Fruit fly (Drosophila melanogaster) whole organism, larva: ENCODE data around the gene CG43138.

Experiments used
- noc ChIP-seq: fragments of 200-800 bp; sonication (Bioruptor generic); optimal IDR thresholded peaks from 3 replicates; lab custom pipeline; 2019; ENCODE audit warnings: missing biosample characterization, mild to moderate bottlenecking, missing genetic modification characterization, moderate library complexity

CG43138 gene

dm6 chrX:7542540-7542939, 14.4 kb downstream of the CG43138 start:
- TF ChIP-seq noc (tag; lab: Kevin White, UChicago), result no peak

dm6 chrX:7543891-7544290, 15.8 kb downstream of the CG43138 start:
- TF ChIP-seq noc (tag; lab: Kevin White, UChicago), result no peak

DNA sequence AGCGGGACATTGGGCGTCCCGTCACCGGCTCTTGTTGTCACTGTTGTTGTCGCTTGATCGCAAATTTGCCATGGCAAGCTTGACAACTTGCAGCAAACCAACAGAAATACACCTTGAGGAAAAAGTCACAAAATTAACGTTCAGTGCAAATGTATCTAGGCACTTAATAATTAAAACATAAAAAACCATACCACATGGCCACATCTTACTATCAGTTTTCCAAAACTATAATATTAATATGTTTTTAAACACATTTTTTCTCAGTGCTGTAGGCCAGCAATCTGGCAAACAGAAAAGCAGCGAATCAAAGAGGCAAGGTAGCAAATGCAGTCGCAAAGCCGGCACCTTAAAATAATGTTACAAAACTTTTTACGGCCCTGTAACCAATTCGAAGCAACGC, 18.3 kb downstream of the CG43138 start:
- TF ChIP-seq noc (tag; lab: Kevin White, UChicago), result no peak

DNA sequence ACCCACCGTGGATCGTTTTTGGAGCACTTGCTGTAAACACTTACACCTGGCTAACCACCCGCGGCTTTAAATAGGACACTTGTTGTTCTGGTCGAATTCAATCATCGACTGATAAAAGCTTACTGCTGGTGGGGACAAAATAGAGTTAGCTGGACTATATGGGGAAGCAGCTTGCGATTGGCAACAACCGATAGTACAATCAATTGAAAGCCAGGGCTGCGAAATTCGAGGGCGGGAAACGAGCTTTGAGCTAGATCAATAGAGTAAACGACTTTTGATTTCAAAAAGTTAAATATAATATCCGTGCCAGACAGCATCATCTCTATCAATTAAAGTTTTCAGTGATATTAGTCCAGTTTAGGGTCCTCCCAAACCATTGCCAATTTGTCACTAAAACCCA, 19.8 kb downstream of the CG43138 start, which contains the start of gene CG32719:
Gene CG32719, minus strand, starts transcription at position 101 of the 400 bp plus-strand sequence.
- no peak for TF ChIP-seq noc (tag; lab: Kevin White, UChicago)

dm6 chrX:7550704-7551103, 22.6 kb downstream of the CG43138 start:
- TF ChIP-seq noc (tag; lab: Kevin White, UChicago), result no peak

- no peak for TF ChIP-seq noc (tag; lab: Kevin White, UChicago)
These were observed 24.0 kb downstream of the CG43138 start for dm6 chrX:7552109-7552508.

dm6 chrX:7553446-7553845, 25.3 kb downstream of the CG43138 start:
- no peak for TF ChIP-seq noc (tag; lab: Kevin White, UChicago)

DNA sequence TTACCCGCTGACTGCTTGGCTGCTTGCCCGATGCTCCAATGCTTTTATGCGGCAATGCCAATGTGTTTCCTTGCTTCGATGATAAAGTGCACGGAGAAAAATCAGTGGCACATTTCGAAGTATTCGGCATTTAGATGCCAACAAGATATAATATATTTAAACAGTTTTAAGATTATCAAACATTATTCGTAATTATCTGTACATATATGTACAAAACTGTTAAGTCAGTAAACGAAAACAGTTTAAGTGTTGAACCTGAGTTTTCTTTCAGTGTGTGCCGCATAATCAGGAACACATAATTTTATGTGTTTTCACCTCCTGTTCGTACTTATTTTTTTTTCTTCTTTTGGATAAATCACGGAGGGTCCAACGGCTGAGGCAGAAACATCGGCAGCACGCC, 28.2 kb downstream of the CG43138 start:
- TF ChIP-seq noc (tag; lab: Kevin White, UChicago), result no peak

DNA sequence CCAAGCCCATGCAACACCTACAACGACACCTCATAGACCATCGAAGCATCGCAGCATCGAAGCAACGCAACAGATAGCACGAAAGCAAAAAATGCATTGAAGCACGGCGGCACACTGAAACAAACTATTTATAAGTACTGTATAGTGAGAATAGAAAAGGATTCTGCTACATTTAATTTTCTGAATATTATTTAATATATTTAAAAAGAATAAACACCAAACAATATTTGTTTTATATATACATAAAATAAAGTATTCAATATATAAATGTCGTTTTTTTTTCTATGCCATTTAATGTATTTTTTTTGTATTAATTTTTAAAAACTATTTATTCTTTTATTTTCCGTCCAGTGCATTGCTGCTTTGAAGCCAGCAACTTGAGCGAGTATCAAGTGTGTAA, 29.5 kb downstream of the CG43138 start:
- TF ChIP-seq noc (tag; lab: Kevin White, UChicago), result no peak

DNA sequence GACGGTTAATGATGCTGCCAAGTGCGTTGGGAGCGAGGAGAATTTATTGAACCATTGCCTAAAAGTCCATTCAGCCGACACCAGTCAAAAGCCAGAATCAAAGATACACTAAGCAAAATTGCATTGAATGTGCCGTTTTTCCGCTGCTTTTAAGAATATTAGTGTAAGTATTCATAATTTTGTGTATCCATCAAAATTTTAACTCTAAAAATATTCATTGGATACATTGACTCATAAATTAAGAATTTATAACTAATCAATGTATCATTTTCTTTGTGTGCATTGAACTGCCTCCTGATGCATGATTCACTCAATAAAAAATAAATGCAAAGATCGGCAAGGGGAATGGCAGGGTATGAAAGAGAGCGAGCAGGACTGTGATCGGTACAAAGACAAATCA, 30.5 kb downstream of the CG43138 start:
- no peak for TF ChIP-seq noc (tag; lab: Kevin White, UChicago)

DNA sequence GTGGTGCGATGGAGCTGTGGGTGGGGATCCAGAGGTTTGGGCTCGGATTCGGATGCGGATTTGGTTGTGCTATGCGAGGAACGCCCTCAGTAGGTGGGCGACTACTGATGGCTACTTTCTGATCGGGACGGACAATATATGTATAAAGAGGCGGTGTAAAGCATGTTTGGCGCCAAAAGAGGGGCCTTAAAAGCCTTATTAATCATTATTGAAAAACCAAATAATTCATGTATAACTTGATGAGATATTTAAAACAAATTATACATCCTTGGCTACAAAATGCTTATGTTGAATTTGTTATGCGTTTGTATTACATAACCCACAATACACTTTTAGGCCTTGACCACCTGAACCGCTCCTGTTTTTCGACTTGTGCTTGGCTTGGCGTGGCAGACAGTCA, 31.8 kb downstream of the CG43138 start:
- TF ChIP-seq noc (tag; lab: Kevin White, UChicago), result no peak

dm6 chrX:7560720-7561119, 32.6 kb downstream of the CG43138 start:
- TF ChIP-seq noc (tag; lab: Kevin White, UChicago), result no peak

- no peak for TF ChIP-seq noc (tag; lab: Kevin White, UChicago)
These were observed 34.5 kb downstream of the CG43138 start for dm6 chrX:7562622-7563021.

DNA sequence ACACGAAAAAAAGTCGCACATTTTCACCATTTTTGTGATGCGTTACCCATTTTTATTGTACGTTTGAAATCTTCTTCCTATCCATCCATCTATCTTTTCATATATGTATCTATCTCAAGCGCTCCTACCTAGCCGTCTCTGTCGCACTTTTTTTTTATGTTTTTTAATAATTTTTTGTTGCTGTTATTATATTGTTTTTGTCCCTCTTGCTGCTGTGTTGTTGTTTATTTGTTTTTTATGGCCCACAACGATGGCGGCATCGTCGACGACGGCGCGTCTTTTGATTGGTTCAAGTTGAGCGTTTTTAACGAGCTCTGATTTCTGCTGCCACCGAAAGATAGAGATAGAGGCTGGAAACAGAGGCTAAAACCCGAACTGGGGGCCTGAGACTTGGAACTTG, 40.2 kb downstream of the CG43138 start:
- no peak for TF ChIP-seq noc (tag; lab: Kevin White, UChicago)

DNA sequence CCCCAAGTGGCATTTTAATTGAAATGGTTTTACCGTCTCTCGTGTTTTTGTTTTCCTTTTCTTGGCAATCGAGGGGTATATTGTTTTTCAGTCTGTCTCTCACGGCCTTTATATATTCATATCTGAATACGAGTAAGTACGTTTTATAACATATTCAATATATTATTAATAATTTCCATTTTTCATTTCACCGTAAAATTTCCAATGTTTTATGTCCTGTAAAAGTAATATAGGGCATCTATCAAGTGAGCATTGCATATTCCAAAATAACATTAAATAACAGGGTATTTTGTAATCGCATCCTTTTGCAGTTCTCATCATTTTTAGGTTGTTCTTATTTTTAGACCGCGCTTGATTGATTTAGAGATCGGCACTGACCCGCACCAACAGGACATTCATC, 41.6 kb downstream of the CG43138 start:
- TF ChIP-seq noc (tag; lab: Kevin White, UChicago), result no peak

- no peak for TF ChIP-seq noc (tag; lab: Kevin White, UChicago)
These were observed 43.1 kb downstream of the CG43138 start for dm6 chrX:7571200-7571599.

DNA sequence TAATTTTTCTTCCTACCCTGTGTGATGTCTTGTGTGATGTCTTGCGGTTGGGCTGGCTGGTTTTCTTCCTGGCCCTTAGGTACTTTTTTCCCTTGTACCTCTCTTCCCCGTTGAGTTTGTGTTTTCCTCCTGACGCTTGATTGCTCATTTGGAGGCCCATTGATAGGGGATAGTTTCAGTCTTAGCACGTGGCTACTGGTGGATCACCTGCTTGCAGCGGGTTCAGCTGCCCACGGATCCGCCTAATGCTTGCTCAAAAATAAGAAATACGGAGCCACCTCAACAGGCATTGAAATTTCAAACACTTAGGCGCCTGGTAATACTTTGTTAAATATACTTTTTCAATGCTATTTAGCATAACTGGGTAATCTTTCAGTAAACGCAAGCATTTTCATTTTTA, 45.9 kb downstream of the CG43138 start, which contains the start of gene CG11369:
Gene CG11369, plus strand, starts transcription at position 301 of the 400 bp plus-strand sequence.
- TF ChIP-seq noc (tag; lab: Kevin White, UChicago), result no peak
